Worm (Caenorhabditis elegans): ENCODE data around the gene K11H12.3.

K11H12.3 gene

ce11 chrIV:661623-662022 is 11.7 kb downstream of the K11H12.3 start:
- TF ChIP-seq unc-62 (GFP tag; optimal IDR thresholded peaks at IDR 0.05 in 1 of 2), result peak in 1 of 2 experiments; percentile 75
- no peak for TF ChIP-seq unc-62 (tag; optimal IDR thresholded peaks at IDR 0.05)
- peak in 1 of 2 experiments; percentile 54 for TF ChIP-seq daf-16 (GFP tag; optimal IDR thresholded peaks at IDR 0.05)
- no peak for TF ChIP-seq daf-16 (tag; optimal IDR thresholded peaks at IDR 0.05)
- TF ChIP-seq nhr-28 (tag; optimal IDR thresholded peaks at IDR 0.05), result no peak

ce11 chrIV:659585-659984 is 13.7 kb downstream of the K11H12.3 start:
- TF ChIP-seq rbr-2 (tag; optimal IDR thresholded peaks at IDR 0.05), result peak; percentile 28
- TF ChIP-seq egl-43 (GFP tag; IDR thresholded peaks at IDR 0.05), result peak; percentile 23; the same call in 1 of the 2 replicates
- no peak for TF ChIP-seq dmd-6 (GFP tag; IDR thresholded peaks at IDR 0.05)
- peak in 1 of 2 experiments; percentile 12 for TF ChIP-seq mdl-1 (tag; optimal IDR thresholded peaks at IDR 0.05)
- no peak for TF ChIP-seq D1046.2 (GFP tag; IDR thresholded peaks at IDR 0.05)
- peak; percentile 15 for TF ChIP-seq hlh-30 (tag; optimal IDR thresholded peaks at IDR 0.05; ENCODE audit: insufficient read depth)
- TF ChIP-seq lsy-2 (tag; optimal IDR thresholded peaks at IDR 0.05), result peak in 1 of 2 experiments; percentile 31

DNA sequence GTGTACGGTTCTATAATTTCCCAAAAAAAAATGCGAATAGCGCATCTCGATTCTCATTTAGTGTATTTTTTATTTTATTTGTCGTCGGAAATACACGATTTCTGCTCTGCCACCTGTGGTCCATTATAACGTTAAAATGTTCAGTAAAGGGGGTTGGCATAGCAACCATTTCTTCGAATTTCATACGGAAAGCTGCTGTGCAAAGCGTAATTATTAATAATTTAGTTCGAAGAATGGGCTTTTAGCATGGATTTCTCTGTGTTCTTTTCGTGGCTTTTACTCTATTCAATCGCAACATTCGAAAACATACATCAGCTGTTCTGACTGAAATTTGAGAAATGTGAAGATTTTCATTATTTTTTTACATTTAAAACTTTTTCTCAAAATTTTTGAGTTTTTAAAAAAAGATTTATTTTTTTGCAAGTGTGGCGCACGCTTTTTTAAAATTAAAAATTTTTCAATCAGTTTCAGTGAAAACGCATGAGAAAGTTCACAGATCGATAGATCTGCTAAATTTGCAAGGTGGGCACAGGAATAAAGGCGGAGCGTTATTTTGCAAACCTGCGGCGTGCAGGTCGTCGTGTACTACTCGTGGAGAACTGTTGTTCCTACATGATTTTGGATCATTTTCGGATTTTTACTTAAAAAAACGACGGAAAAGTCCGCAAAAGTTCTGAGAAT is 14.6 kb downstream of the K11H12.3 start:
- no peak for TF ChIP-seq mxl-3 (GFP tag; optimal IDR thresholded peaks at IDR 0.05)
- TF ChIP-seq mxl-2 (GFP tag; conservative IDR thresholded peaks at IDR 0.05), result no peak
- TF ChIP-seq daf-8 (GFP tag; IDR thresholded peaks at IDR 0.05), result no peak
- TF ChIP-seq hif-1 (tag; optimal IDR thresholded peaks at IDR 0.05), result peak in 1 of 2 experiments; percentile 15
- peak; percentile 85 for TF ChIP-seq aha-1 (tag)
- TF ChIP-seq ama-1 (optimal IDR thresholded peaks at IDR 0.05), result peak; percentile 69
- TF ChIP-seq mes-2 (tag; optimal IDR thresholded peaks at IDR 0.05; ENCODE audit: poor library complexity, severe bottlenecking), result peak; percentile 2
- TF ChIP-seq hmg-1.1 (GFP tag; IDR thresholded peaks at IDR 0.05), result no peak
- no peak for TF ChIP-seq skn-1 (tag; optimal IDR thresholded peaks at IDR 0.05)
- no peak for TF ChIP-seq dmd-9 (GFP tag; IDR thresholded peaks at IDR 0.05)
- no peak for TF ChIP-seq nhr-42 (GFP tag; IDR thresholded peaks at IDR 0.05)
- no peak for TF ChIP-seq daf-16 (GFP tag; optimal IDR thresholded peaks at IDR 0.05)
- peak; percentile 29 for TF ChIP-seq daf-16 (tag; optimal IDR thresholded peaks at IDR 0.05)
- TF ChIP-seq ceh-28 (tag; optimal IDR thresholded peaks at IDR 0.05), result no peak

- TF ChIP-seq F44E2.7 (GFP tag; IDR thresholded peaks at IDR 0.05) (no peak), ztf-11 (tag; optimal IDR thresholded peaks at IDR 0.05) (no peak), hlh-30 (tag; optimal IDR thresholded peaks at IDR 0.05; ENCODE audit: insufficient read depth) (peak; percentile 60), tag-97 (GFP tag; IDR thresholded peaks at IDR 0.05) (no peak), mes-2 (tag; optimal IDR thresholded peaks at IDR 0.05; ENCODE audit: poor library complexity, severe bottlenecking) (peak; percentile 78), F26F4.8 (GFP tag; conservative IDR thresholded peaks at IDR 0.05) (no peak), tra-1 (GFP tag; IDR thresholded peaks at IDR 0.05) (no peak), R02D3.7 (tag; optimal IDR thresholded peaks at IDR 0.05) (no peak), dmd-8 (GFP tag; IDR thresholded peaks at IDR 0.05) (0 out of 2 replicates have a peak, but pooled peaks have one; percentile 52), F37D6.2 (tag; optimal IDR thresholded peaks at IDR 0.05) (no peak), nhr-25 (tag; optimal IDR thresholded peaks at IDR 0.05; ENCODE audit: borderline replicate concordance, insufficient read depth) (no peak), pha-4 (GFP tag; IDR thresholded peaks at IDR 0.05) (0 out of 2 replicates have a peak, but pooled peaks have one; percentile 23), pha-4 (tag; optimal IDR thresholded peaks at IDR 0.05) (no peak), zfp-3 (GFP tag; conservative IDR thresholded peaks at IDR 0.05) (no peak), snpc-1.2 (GFP tag; IDR thresholded peaks at IDR 0.05) (peak; percentile 48; the same call in 1 of the 2 replicates), daf-19 (GFP tag; conservative IDR thresholded peaks at IDR 0.05) (no peak), vab-7 (GFP tag; IDR thresholded peaks at IDR 0.05) (peak; percentile 31; the same call in 1 of the 2 replicates), nhr-102 (tag; optimal IDR thresholded peaks at IDR 0.05) (peak; percentile 34), lin-39 (tag; optimal IDR thresholded peaks at IDR 0.05) (no peak), cey-2 (tag; optimal IDR thresholded peaks at IDR 0.05; ENCODE audit: borderline replicate concordance, insufficient read depth) (no peak), egl-27 (tag; optimal IDR thresholded peaks at IDR 0.05) (no peak), ces-1 (GFP tag; optimal IDR thresholded peaks at IDR 0.05) (no peak), ceh-20 (GFP tag; IDR thresholded peaks at IDR 0.05) (no peak), saeg-2 (GFP tag; IDR thresholded peaks at IDR 0.05) (no peak)
These were observed 15.3 kb downstream of the K11H12.3 start for ce11 chrIV:657932-658331.

Data from whole organism, L4 larva.